Fruit fly (Drosophila melanogaster): ENCODE data around the gene CG12025.

The CG12025 gene

DNA sequence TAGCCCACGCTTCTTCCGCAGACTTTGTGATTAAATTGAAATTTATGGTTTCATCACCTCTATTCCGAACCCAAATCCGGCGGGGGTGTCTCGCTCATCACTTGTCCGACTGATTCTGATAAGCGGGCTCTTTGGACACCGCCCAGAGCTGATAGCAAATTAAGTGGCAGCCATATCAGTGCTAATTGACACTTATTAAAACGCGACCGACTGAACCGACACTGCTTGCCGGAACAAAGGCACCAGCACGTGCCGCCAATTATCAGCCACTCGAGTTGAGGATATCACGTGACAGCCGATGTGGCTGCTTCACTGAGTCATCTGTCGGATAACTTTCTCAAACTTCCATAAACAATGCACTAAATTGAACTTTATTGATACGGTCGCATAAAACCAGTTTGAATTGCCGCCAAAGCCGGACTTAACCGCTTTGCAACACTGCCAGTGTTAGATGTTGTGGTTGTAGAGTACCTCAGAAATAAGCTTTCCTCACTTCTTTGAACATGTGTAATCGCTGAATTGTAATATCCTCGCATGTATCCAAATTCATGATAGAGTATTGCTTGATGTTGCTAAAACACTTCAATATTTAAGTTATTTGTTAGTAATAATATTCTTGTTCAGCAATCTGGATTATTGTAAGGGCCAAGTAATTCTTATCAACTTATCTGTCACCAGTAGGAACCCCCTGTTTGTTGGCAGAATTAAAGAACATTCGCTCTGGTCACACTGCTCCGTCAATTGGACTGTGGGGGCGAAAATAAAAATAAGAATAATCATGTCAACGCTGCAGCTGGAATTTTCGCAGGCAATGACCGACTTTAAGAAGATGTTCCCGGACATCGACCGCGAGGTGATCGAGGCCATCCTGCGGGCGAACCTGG, 8.5 kb upstream of the CG12025 start, which contains the start of gene CG12024 (continued):
- peak; percentile 15; the same call in 1 of the 2 replicates for TF ChIP-seq CG13287 (GFP tag; IDR thresholded peaks at IDR 0.05; ENCODE audit: partially characterized antibody)
- TF ChIP-seq gce (GFP tag; IDR thresholded peaks at IDR 0.05), result no peak
- no peak for TF ChIP-seq Dip2 (GFP tag; IDR thresholded peaks at IDR 0.05)
- peak; percentile 54 for TF ChIP-seq E2f1 (GFP tag; IDR thresholded peaks at IDR 0.05)
- TF ChIP-seq CG42726 (GFP tag; IDR thresholded peaks at IDR 0.05; ENCODE audit: partially characterized antibody), result no peak
- TF ChIP-seq CG1233 (GFP tag; optimal IDR thresholded peaks at IDR 0.05), result peak; percentile 54
- no peak for TF ChIP-seq CG3407 (GFP tag; optimal IDR thresholded peaks at IDR 0.05)
- no peak for TF ChIP-seq aop (GFP tag; IDR thresholded peaks at IDR 0.05)
- TF ChIP-seq Antp (GFP tag; optimal IDR thresholded peaks at IDR 0.05), result peak; percentile 77
- TF ChIP-seq CG10366 (GFP tag; IDR thresholded peaks at IDR 0.05), result peak; percentile 67
- peak; percentile 84 for TF ChIP-seq CG10543 (GFP tag; optimal IDR thresholded peaks at IDR 0.05)
- TF ChIP-seq CG16863 (GFP tag; optimal IDR thresholded peaks at IDR 0.05), result peak; percentile 40
- peak; percentile 48 for TF ChIP-seq CG7556 (GFP tag; optimal IDR thresholded peaks at IDR 0.05)
- TF ChIP-seq sqz (GFP tag; optimal IDR thresholded peaks at IDR 0.05), result no peak
- peak; percentile 21; the same call in 1 of the 2 replicates for TF ChIP-seq ap (GFP tag; IDR thresholded peaks at IDR 0.05)
- TF ChIP-seq ERR (GFP tag; optimal IDR thresholded peaks at IDR 0.05), result peak; percentile 78
- peak; percentile 31 for TF ChIP-seq Six4 (GFP tag; optimal IDR thresholded peaks at IDR 0.05)
- TF ChIP-seq zfh1 (GFP tag; IDR thresholded peaks at IDR 0.05), result peak; percentile 39; the same call in 1 of the 3 replicates
- TF ChIP-seq Nf-YA (GFP tag; IDR thresholded peaks at IDR 0.05), result no peak
- TF ChIP-seq CG2889 (GFP tag; IDR thresholded peaks at IDR 0.05), result peak; percentile 47; the same call in 2 of the 3 replicates
- TF ChIP-seq CrebB (tag; optimal IDR thresholded peaks at IDR 0.05), result peak; percentile 35
- TF ChIP-seq sd (tag; optimal IDR thresholded peaks at IDR 0.05), result no peak
- TF ChIP-seq sc (optimal IDR thresholded peaks at IDR 0.05), result no peak
- peak; percentile 9 for TF ChIP-seq sc (GFP tag; optimal IDR thresholded peaks at IDR 0.05)
- no peak for TF ChIP-seq Lpt (GFP tag; optimal IDR thresholded peaks at IDR 0.05)
- TF ChIP-seq zen2 (GFP tag; IDR thresholded peaks at IDR 0.05; ENCODE audit: partially characterized antibody), result no peak
- TF ChIP-seq vnd (GFP tag; IDR thresholded peaks at IDR 0.05; ENCODE audit: partially characterized antibody), result no peak
- peak; percentile 79 for TF ChIP-seq tin (GFP tag; optimal IDR thresholded peaks at IDR 0.05)
- TF ChIP-seq CG17802 (tag; optimal IDR thresholded peaks at IDR 0.05), result peak; percentile 92
- TF ChIP-seq Blimp-1 (GFP tag; optimal IDR thresholded peaks at IDR 0.05), result peak; percentile 54
- TF ChIP-seq CG8924 (tag; optimal IDR thresholded peaks at IDR 0.05), result peak; percentile 72
- peak; percentile 66 for TF ChIP-seq pnt (GFP tag; optimal IDR thresholded peaks at IDR 0.05)
- peak; percentile 81 for TF ChIP-seq slbo (GFP tag; IDR thresholded peaks at IDR 0.05)
- peak; percentile 66 for TF ChIP-seq Taf1 (GFP tag; IDR thresholded peaks at IDR 0.05)
- no peak for TF ChIP-seq kah (GFP tag; optimal IDR thresholded peaks at IDR 0.05)
- peak; percentile 43 for TF ChIP-seq CG14441 (GFP tag; IDR thresholded peaks at IDR 0.05)
- TF ChIP-seq CG31441 (GFP tag; IDR thresholded peaks at IDR 0.05), result peak; percentile 70
- peak; percentile 76 for TF ChIP-seq bab2 (GFP tag; optimal IDR thresholded peaks at IDR 0.05)
- TF ChIP-seq vfl (GFP tag; optimal IDR thresholded peaks at IDR 0.05), result peak; percentile 1
- TF ChIP-seq gem (tag; optimal IDR thresholded peaks at IDR 0.05), result peak; percentile 80
- peak; percentile 43 for TF ChIP-seq tup (GFP tag; optimal IDR thresholded peaks at IDR 0.05)
- peak; percentile 78 for TF ChIP-seq shn (GFP tag; optimal IDR thresholded peaks at IDR 0.05)
- TF ChIP-seq ac (GFP tag; optimal IDR thresholded peaks at IDR 0.05), result no peak
- TF ChIP-seq CG31365 (tag; optimal IDR thresholded peaks at IDR 0.05), result no peak
- TF ChIP-seq ind (GFP tag; optimal IDR thresholded peaks at IDR 0.05), result peak; percentile 84
- peak; percentile 52 for TF ChIP-seq CG30431 (GFP tag; optimal IDR thresholded peaks at IDR 0.05)
- TF ChIP-seq yki (optimal IDR thresholded peaks at IDR 0.05), result no peak
- TF ChIP-seq CG3726 (GFP tag; IDR thresholded peaks at IDR 0.05), result no peak
- TF ChIP-seq Abd-B (GFP tag; optimal IDR thresholded peaks at IDR 0.05), result peak; percentile 89
- TF ChIP-seq lmd (GFP tag; IDR thresholded peaks at IDR 0.05), result peak; percentile 77
